Worm (Caenorhabditis elegans): ENCODE results near the gene xpb-1.

Gene xpb-1

DNA sequence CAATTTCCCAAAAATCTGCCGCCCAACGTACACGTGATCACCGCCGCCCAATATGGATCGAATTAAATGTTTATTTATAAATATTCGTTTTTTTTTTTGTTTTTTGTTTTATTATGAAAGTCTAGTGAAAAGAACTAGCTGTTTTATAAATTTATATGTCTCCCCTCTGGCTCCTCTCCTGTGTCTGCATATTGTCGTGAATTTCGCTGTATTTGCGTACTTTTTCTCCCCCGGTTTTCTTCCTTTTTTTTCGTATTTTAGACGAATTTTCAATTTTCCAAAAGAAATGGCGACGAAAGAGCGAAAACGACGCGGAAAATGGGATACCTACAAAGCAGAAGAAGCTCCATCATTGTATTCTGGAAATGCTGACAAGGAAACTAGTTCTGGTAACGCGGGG is at the start of gene xpb-1:
Gene xpb-1 (plus strand): TSS at position 262 of the 400 bp plus-strand sequence.
- TF ChIP-seq lin-38 (GFP tag; IDR thresholded peaks at IDR 0.05) (peak; percentile 35; the same call in 1 of the 2 replicates), dpl-1 (GFP tag; optimal IDR thresholded peaks at IDR 0.05) (peak; percentile 36), lsy-2 (tag; optimal IDR thresholded peaks at IDR 0.05) (peak in 1 of 2 experiments; percentile 22), nhr-237 (tag; optimal IDR thresholded peaks at IDR 0.05) (no peak), ctbp-1 (GFP tag; IDR thresholded peaks at IDR 0.05) (no peak), Y5F2A.4 (GFP tag; optimal IDR thresholded peaks at IDR 0.05) (no peak), mes-2 (tag; optimal IDR thresholded peaks at IDR 0.05; ENCODE audit: poor library complexity, severe bottlenecking) (peak; percentile 41), nhr-6 (tag; optimal IDR thresholded peaks at IDR 0.05) (no peak), snpc-1.2 (GFP tag; IDR thresholded peaks at IDR 0.05) (no peak)

DNA sequence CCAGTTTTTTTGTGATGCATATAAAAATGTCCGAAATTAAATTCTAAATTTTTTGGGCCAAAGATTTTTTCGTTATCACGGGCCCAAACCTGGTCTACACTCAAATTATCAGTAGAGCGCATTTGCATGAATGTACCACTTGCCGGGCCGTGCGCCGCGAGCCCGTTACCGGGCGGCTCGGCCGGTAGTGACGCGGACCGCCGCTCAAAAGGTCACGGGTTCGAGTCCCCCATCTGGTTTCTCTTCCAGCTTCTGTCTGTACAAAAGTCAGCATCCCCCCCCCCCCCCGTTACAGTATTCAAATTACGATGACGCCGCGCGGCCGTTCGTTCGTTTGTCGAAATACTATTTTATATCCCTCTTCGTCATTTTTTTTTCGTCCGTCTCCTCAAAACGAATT is 49.1 kb upstream of the xpb-1 start:
- TF ChIP-seq nhr-42 (GFP tag; IDR thresholded peaks at IDR 0.05) (no peak), nhr-76 (tag; optimal IDR thresholded peaks at IDR 0.05) (no peak), set-16 (GFP tag; IDR thresholded peaks at IDR 0.05) (peak; percentile 90), lin-38 (GFP tag; IDR thresholded peaks at IDR 0.05) (peak; percentile 49)

DNA sequence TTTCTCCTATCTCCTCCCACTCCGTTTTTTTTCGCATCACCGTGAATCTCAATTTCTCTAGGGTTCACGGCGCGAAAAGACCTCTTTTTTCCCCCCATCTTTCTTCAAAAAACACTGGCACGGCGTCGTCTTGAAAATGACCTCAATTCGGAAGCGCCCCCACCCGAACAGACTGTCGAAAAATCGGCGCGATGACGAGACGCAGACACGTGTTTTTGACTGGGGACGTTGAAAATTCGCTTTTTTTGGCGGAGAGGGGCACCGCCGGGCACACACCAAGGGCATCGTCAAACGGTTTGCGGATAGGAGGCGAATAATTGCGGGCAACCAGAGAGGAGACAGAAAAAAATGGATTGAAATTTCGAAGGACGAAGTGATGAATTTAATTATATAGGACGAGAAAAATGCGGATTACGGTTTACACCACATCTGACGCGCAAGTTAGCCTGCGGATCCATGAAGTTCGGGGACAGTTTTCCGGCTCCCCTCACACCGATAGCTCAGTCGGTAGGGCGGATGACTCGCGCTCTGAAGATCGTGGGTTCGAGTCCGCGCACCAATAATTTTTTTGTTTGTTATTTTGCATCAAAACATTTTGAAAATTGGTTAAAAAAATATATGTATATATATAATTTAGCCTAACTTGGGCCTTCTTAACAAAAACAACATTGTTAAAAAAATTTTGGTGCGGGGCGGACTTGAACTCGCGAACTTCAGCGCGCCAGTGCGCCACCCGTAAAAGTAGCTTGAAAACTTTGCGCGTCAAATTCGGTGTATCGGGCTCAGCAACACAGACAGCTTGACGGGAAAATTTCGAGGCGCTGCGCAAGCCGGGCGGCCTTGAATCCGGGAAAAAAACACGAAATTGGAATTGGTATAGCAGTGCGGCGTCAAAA is 47.7 kb upstream of the xpb-1 start:
- TF ChIP-seq F10B5.3 (tag; optimal IDR thresholded peaks at IDR 0.05) (no peak), set-16 (GFP tag; IDR thresholded peaks at IDR 0.05) (0 out of 2 replicates have a peak, but pooled peaks have one; percentile 22), madf-5 (GFP tag; IDR thresholded peaks at IDR 0.05) (no peak), nhr-102 (tag; optimal IDR thresholded peaks at IDR 0.05) (no peak), egl-43 (GFP tag; IDR thresholded peaks at IDR 0.05) (0 out of 2 replicates have a peak, but pooled peaks have one; percentile 4), mxl-3 (GFP tag; optimal IDR thresholded peaks at IDR 0.05) (peak; percentile 46), unc-62 (GFP tag; optimal IDR thresholded peaks at IDR 0.05 in 1 of 2) (peak in 1 of 2 experiments; percentile 26), unc-62 (tag; optimal IDR thresholded peaks at IDR 0.05) (no peak), nhr-25 (tag; optimal IDR thresholded peaks at IDR 0.05; ENCODE audit: borderline replicate concordance, insufficient read depth) (peak; percentile 42), nhr-42 (GFP tag; IDR thresholded peaks at IDR 0.05) (0 out of 2 replicates have a peak, but pooled peaks have one; percentile 35), ceh-44 (GFP tag; IDR thresholded peaks at IDR 0.05) (0 out of 2 replicates have a peak, but pooled peaks have one; percentile 4)

DNA sequence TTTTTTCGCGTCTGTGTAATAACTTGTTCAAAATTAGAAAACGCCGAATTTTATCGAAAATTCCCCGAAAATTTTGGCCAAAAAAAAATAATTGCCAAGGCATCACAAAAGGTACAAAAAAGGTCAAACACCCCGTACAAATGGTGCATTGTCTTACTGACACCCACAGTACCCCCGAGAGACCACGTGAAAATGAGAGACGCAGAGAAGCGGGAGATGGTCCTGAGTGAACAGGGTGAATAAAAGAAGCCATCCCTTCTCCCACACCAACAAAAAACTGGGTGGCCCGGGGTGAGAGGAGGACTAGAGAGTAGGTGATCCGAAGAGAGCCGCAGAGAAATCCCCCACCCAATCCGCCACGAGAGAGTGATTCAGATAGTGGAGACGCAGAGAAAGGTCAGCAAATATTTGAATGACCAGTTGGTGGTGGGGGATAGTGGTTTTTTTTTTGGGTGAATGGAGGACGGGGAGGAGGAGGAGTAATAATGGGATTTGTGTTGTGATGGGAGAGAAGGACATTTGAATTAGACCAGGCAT is 45.1 kb upstream of the xpb-1 start:
- TF ChIP-seq set-16 (GFP tag; IDR thresholded peaks at IDR 0.05) = peak; percentile 55
- TF ChIP-seq nhr-237 (tag; optimal IDR thresholded peaks at IDR 0.05) = no peak

DNA sequence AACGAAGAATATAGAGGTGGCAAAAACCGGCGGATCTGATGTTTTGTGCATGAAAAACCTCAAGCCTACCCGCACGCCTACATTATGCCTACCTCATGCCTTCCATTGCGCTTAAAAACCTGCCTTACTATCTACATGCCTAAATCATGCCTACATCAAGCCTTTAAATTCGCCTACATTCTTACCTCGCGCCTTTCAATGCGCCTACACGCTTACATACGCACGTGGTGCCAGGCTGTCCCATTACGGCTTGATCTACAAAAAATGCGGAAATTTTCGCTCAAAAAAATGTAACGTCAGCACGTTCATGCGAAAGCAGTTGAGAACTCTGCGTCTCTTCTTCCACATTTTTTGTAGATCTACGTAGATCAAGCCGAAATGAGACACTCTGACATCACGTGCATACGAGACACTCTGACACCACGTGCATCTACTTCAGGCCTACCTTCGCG is 42.3 kb upstream of the xpb-1 start, which contains the start of gene fbxa-220:
Gene fbxa-220 (minus strand): TSS at position 51 of the 452 bp plus-strand sequence.
- no peak for TF ChIP-seq F49E8.2 (tag; optimal IDR thresholded peaks at IDR 0.05; ENCODE audit: borderline replicate concordance)
- TF ChIP-seq aha-1 (tag) = peak; percentile 95

DNA sequence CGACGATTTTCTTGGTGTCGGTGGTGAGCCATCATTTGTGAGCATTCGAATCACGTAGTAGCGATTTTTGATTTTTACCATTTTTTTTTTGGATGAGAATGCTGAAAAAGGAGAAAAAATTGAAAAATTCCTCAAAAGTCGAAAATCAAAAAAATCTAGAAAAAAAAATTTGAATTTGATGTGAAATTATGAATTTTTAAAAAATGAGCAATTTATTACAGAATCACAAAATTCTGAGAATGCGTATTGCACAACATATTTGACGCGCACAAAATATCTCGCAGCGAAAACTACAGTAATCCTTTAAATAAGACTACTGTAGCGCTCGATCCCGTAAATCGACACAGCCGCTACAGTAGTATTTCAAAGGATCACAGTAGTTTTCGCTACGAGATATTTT is 39.2 kb upstream of the xpb-1 start, which contains the start of gene popl-5:
Gene popl-5 (minus strand): TSS at position 101 of the 400 bp plus-strand sequence.
- TF ChIP-seq nhr-102 (tag; optimal IDR thresholded peaks at IDR 0.05) (no peak), aly-2 (tag; optimal IDR thresholded peaks at IDR 0.05) (no peak), unc-39 (tag; optimal IDR thresholded peaks at IDR 0.05) (no peak), aha-1 (tag) (no peak), ZK337.2 (GFP tag; IDR thresholded peaks at IDR 0.05) (no peak), nhr-48 (tag; optimal IDR thresholded peaks at IDR 0.05) (no peak), nhr-42 (GFP tag; IDR thresholded peaks at IDR 0.05) (no peak), hlh-11 (tag; optimal IDR thresholded peaks at IDR 0.05) (no peak), ceh-32 (tag; optimal IDR thresholded peaks at IDR 0.05; ENCODE audit: poor library complexity) (no peak), lin-29 (GFP tag; IDR thresholded peaks at IDR 0.05) (no peak), nhr-25 (tag; optimal IDR thresholded peaks at IDR 0.05; ENCODE audit: borderline replicate concordance, insufficient read depth) (no peak), snpc-1.2 (GFP tag; IDR thresholded peaks at IDR 0.05) (no peak), mdt-29 (GFP tag; IDR thresholded peaks at IDR 0.05) (no peak), nhr-11 (tag; optimal IDR thresholded peaks at IDR 0.05) (no peak), nhr-10 (tag; optimal IDR thresholded peaks at IDR 0.05) (no peak), nhr-77 (tag; optimal IDR thresholded peaks at IDR 0.05) (no peak), mdl-1 (tag; optimal IDR thresholded peaks at IDR 0.05) (no peak)
